Fruit fly (Drosophila melanogaster): ENCODE results near the gene CG9389.

Gene CG9389

dm6 chr3L:21241447-21241983 lies 28.9 kb downstream of the CG9389 start:
- TF ChIP-seq usp (GFP tag; optimal IDR thresholded peaks at IDR 0.05) (no peak), Dll (optimal IDR thresholded peaks at IDR 0.05) (no peak), pan (optimal IDR thresholded peaks at IDR 0.05) (no peak), psq (optimal IDR thresholded peaks at IDR 0.05) (no peak), EcR (GFP tag; optimal IDR thresholded peaks at IDR 0.05) (no peak), CG8478 (optimal IDR thresholded peaks at IDR 0.05) (no peak)

- TF ChIP-seq Dll (optimal IDR thresholded peaks at IDR 0.05) (peak; percentile 74), EcR (GFP tag; optimal IDR thresholded peaks at IDR 0.05) (peak in 1 of 2 experiments; percentile 17), psq (optimal IDR thresholded peaks at IDR 0.05) (peak; percentile 83), CG8478 (optimal IDR thresholded peaks at IDR 0.05) (peak; percentile 26), pan (optimal IDR thresholded peaks at IDR 0.05) (no peak), usp (GFP tag; optimal IDR thresholded peaks at IDR 0.05) (no peak)
These were observed 30.3 kb downstream of the CG9389 start for dm6 chr3L:21239999-21240509.

DNA sequence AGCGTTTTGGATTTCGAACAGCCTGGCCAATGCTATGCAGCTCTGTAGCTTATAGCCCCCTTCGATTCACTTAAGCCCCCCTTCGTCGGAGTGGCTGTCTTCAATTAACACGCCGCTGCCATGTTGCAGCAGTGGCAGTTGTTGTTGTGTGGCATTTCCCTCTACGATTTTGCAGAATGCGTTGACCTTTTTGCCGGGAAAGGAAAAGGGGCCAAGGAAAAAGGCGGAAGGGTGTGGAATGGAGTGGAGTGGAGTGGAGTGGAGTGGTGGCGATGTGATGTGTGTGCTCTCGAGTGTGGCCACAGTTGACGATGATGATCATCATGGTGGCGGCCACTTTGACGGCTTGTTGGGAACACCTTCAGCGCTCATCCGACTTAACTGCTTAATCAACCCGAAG lies 32.0 kb downstream of the CG9389 start:
- TF ChIP-seq Dll (optimal IDR thresholded peaks at IDR 0.05) (no peak), EcR (GFP tag; optimal IDR thresholded peaks at IDR 0.05) (peak in 1 of 2 experiments; percentile 84)

dm6 chr3L:21236959-21237551 lies 33.3 kb downstream of the CG9389 start:
- TF ChIP-seq EcR (GFP tag; optimal IDR thresholded peaks at IDR 0.05): peak; percentile 46 to 93
- no peak for TF ChIP-seq pan (optimal IDR thresholded peaks at IDR 0.05)
- no peak for TF ChIP-seq CG8478 (optimal IDR thresholded peaks at IDR 0.05)

- no peak for TF ChIP-seq pan (optimal IDR thresholded peaks at IDR 0.05)
- no peak for TF ChIP-seq Dll (optimal IDR thresholded peaks at IDR 0.05)
- TF ChIP-seq usp (GFP tag; optimal IDR thresholded peaks at IDR 0.05): no peak
- no peak for TF ChIP-seq psq (optimal IDR thresholded peaks at IDR 0.05)
- no peak for TF ChIP-seq CG8478 (optimal IDR thresholded peaks at IDR 0.05)
- TF ChIP-seq EcR (GFP tag; optimal IDR thresholded peaks at IDR 0.05): no peak
These were observed 39.6 kb downstream of the CG9389 start for dm6 chr3L:21230762-21231161.

- TF ChIP-seq EcR (GFP tag; optimal IDR thresholded peaks at IDR 0.05) (no peak), CG8478 (optimal IDR thresholded peaks at IDR 0.05) (no peak), pan (optimal IDR thresholded peaks at IDR 0.05) (no peak), psq (optimal IDR thresholded peaks at IDR 0.05) (no peak), Dll (optimal IDR thresholded peaks at IDR 0.05) (no peak), usp (GFP tag; optimal IDR thresholded peaks at IDR 0.05) (no peak)
These were observed 40.6 kb downstream of the CG9389 start for dm6 chr3L:21229764-21230163.

DNA sequence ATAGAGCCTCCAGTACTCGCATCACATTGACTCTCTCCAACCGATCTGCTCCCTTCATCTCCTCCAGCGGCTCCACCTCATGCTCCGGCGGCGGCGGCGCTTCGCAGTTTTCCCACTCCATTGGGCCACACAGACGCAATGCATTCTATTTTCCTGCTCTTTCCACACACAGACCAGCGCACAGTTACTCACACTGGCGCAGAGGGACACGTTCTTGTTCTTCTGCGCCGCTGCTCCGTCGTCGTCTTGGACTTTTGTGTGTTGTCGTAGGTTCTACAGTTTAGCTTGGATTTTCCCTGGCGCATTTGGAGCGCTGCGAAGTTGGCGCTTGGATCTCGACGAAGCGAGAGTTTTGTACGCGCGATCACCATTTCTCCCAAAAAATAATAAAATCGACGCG lies 44.1 kb downstream of the CG9389 start, which contains the start of gene Eip78C:
Eip78C (plus strand) TSS at position 301 of the 400 bp plus-strand sequence.
- TF ChIP-seq psq (optimal IDR thresholded peaks at IDR 0.05) (no peak), EcR (GFP tag; optimal IDR thresholded peaks at IDR 0.05) (no peak), usp (GFP tag; optimal IDR thresholded peaks at IDR 0.05) (no peak), Dll (optimal IDR thresholded peaks at IDR 0.05) (no peak), pan (optimal IDR thresholded peaks at IDR 0.05) (no peak), CG8478 (optimal IDR thresholded peaks at IDR 0.05) (no peak)

- no peak for TF ChIP-seq CG8478 (optimal IDR thresholded peaks at IDR 0.05)
- peak in 1 of 2 experiments; percentile 97 for TF ChIP-seq EcR (GFP tag; optimal IDR thresholded peaks at IDR 0.05)
- TF ChIP-seq pan (optimal IDR thresholded peaks at IDR 0.05): no peak
These were observed 44.7 kb downstream of the CG9389 start for dm6 chr3L:21225642-21226041.

- TF ChIP-seq EcR (GFP tag; optimal IDR thresholded peaks at IDR 0.05) (peak; percentile 85 to 99), psq (optimal IDR thresholded peaks at IDR 0.05) (no peak)
These were observed 45.6 kb downstream of the CG9389 start for dm6 chr3L:21224701-21225223.

DNA sequence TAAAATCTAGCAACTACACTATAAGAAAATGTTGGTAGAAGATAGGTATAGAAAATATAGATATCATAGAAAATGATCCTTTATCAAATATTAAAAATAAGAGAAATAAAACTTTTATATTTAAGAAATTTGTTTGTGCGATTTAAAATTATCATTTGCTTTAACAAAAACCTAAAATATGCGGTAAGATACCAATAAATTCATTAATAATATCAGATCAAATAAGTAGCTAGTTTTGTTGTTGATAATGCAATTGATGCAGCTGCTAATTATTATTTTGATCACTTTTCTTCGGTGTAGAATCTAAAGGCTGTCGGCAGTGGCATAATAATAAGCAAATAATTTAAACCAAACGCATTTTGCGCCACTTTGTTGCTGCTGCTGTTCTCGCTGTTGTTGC lies 46.1 kb downstream of the CG9389 start:
- TF ChIP-seq CG8478 (optimal IDR thresholded peaks at IDR 0.05) (no peak), psq (optimal IDR thresholded peaks at IDR 0.05) (no peak), EcR (GFP tag; optimal IDR thresholded peaks at IDR 0.05) (no peak), pan (optimal IDR thresholded peaks at IDR 0.05) (no peak), usp (GFP tag; optimal IDR thresholded peaks at IDR 0.05) (no peak), Dll (optimal IDR thresholded peaks at IDR 0.05) (no peak)

dm6 chr3L:21223268-21223667 lies 47.1 kb downstream of the CG9389 start:
- TF ChIP-seq CG8478 (optimal IDR thresholded peaks at IDR 0.05) (no peak), EcR (GFP tag; optimal IDR thresholded peaks at IDR 0.05) (no peak), usp (GFP tag; optimal IDR thresholded peaks at IDR 0.05) (no peak), pan (optimal IDR thresholded peaks at IDR 0.05) (no peak), Dll (optimal IDR thresholded peaks at IDR 0.05) (no peak), psq (optimal IDR thresholded peaks at IDR 0.05) (no peak)

DNA sequence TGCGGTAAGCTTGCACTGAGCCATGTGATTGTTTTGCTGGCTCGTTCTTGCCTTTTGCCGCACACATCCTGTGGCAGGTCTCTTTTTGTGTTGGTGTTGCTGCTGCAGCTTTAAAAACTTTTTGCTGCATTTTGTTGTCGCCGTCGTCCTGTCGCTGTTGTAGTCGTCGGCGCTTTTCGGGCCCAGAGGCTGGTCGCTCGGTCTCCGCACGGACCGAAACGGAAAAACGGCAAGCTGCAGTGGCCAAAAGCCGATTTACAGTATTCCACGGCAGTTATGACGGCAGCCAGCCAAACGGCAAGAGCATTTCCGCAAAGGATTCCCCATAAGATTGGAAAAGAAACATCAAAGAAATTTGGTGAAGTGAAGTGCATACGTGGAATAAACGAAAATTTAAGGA lies 50.3 kb downstream of the CG9389 start, which contains the start of gene CG43219:
CG43219 (plus strand) TSS at position 301 of the 400 bp plus-strand sequence.
- TF ChIP-seq psq (optimal IDR thresholded peaks at IDR 0.05): no peak
- TF ChIP-seq Dll (optimal IDR thresholded peaks at IDR 0.05): no peak
- no peak for TF ChIP-seq usp (GFP tag; optimal IDR thresholded peaks at IDR 0.05)
- TF ChIP-seq EcR (GFP tag; optimal IDR thresholded peaks at IDR 0.05): no peak
- TF ChIP-seq pan (optimal IDR thresholded peaks at IDR 0.05): no peak
- no peak for TF ChIP-seq CG8478 (optimal IDR thresholded peaks at IDR 0.05)

dm6 chr3L:21219160-21219559 lies 51.2 kb downstream of the CG9389 start:
- no peak for TF ChIP-seq EcR (GFP tag; optimal IDR thresholded peaks at IDR 0.05)
- no peak for TF ChIP-seq usp (GFP tag; optimal IDR thresholded peaks at IDR 0.05)
- TF ChIP-seq CG8478 (optimal IDR thresholded peaks at IDR 0.05): no peak
- TF ChIP-seq pan (optimal IDR thresholded peaks at IDR 0.05): no peak
- no peak for TF ChIP-seq Dll (optimal IDR thresholded peaks at IDR 0.05)
- TF ChIP-seq psq (optimal IDR thresholded peaks at IDR 0.05): no peak
